Fruit fly (Drosophila melanogaster) whole organism, embryonic: ENCODE data around the gene mRpL3.

Experiments used
- Atf3 ChIP-seq: fragments of 200-800 bp; sonication (Bioruptor generic); optimal IDR thresholded peaks from 3 replicates; lab custom pipeline; 2016; ENCODE audit warnings: missing biosample characterization, missing genetic modification characterization
- BEAF-32 ChIP-seq: fragments of 200-800 bp; sonication (Bioruptor generic); optimal IDR thresholded peaks from 3 replicates; lab custom pipeline; 2017; ENCODE audit warnings: missing biosample characterization, missing genetic modification characterization, mild to moderate bottlenecking, moderate library complexity, missing genetic modification reagents
- CG10147 ChIP-seq: fragments of 200-800 bp; sonication (Bioruptor generic); optimal IDR thresholded peaks from 2 replicates; lab custom pipeline; 2019; ENCODE audit warnings: missing biosample characterization, mild to moderate bottlenecking, missing genetic modification characterization, moderate library complexity
- CG11560 ChIP-seq: fragments of 200-800 bp; sonication (Bioruptor generic); IDR thresholded peaks from 3 replicates; pipeline ENCODE4 v1.3.6; 2022; ENCODE audit warnings: missing biosample characterization, missing genetic modification characterization
- CG13296 ChIP-seq: fragments of 200-800 bp; sonication (Bioruptor generic); optimal IDR thresholded peaks from 3 replicates; lab custom pipeline; 2018; ENCODE audit warnings: missing biosample characterization, mild to moderate bottlenecking, missing genetic modification characterization
- CG13775 ChIP-seq: fragments of 200-800 bp; sonication (Bioruptor generic); optimal IDR thresholded peaks from 3 replicates; lab custom pipeline; 2017; ENCODE audit warnings: missing biosample characterization, mild to moderate bottlenecking, missing genetic modification characterization
- CG13894 ChIP-seq: fragments of 200-800 bp; sonication (Bioruptor generic); optimal IDR thresholded peaks from 3 replicates; lab custom pipeline; 2018; ENCODE audit warnings: missing biosample characterization, mild to moderate bottlenecking, missing genetic modification characterization, moderate library complexity
- CG14441 ChIP-seq: fragments of 200-800 bp; sonication (Bioruptor generic); IDR thresholded peaks from 2 replicates; pipeline ENCODE4 v1.3.6; 2022; ENCODE audit warnings: missing biosample characterization, missing genetic modification characterization
- CG14710 ChIP-seq: fragments of 200-800 bp; sonication (Bioruptor generic); optimal IDR thresholded peaks from 3 replicates; lab custom pipeline; 2019; ENCODE audit warnings: missing biosample characterization, mild to moderate bottlenecking, missing genetic modification characterization, moderate library complexity
- CG15696 ChIP-seq: fragments of 200-800 bp; sonication (Bioruptor generic); optimal IDR thresholded peaks from 2 replicates; lab custom pipeline; 2019; ENCODE audit warnings: missing biosample characterization, mild to moderate bottlenecking, missing genetic modification characterization, moderate library complexity
- CG16779 ChIP-seq: fragments of 200-800 bp; sonication (Bioruptor generic); IDR thresholded peaks from 2 replicates; pipeline ENCODE4 v1.3.6; 2022; ENCODE audit warnings: missing biosample characterization, missing genetic modification characterization
- CG2120 ChIP-seq: fragments of 200-800 bp; sonication (Bioruptor generic); optimal IDR thresholded peaks from 3 replicates; lab custom pipeline; 2016; ENCODE audit warnings: missing biosample characterization, missing genetic modification characterization
- CG2889 ChIP-seq: fragments of 200-800 bp; sonication (Bioruptor generic); IDR thresholded peaks from 3 replicates; pipeline ENCODE4 v1.3.6; 2022; ENCODE audit warnings: missing biosample characterization, missing genetic modification characterization
- CG31224 ChIP-seq: fragments of 200-800 bp; sonication (Bioruptor generic); IDR thresholded peaks from 2 replicates; pipeline ENCODE4 v1.3.6; 2022; ENCODE audit warnings: missing biosample characterization, missing genetic modification characterization
- CG34422 ChIP-seq: fragments of 200-800 bp; sonication (Bioruptor generic); IDR thresholded peaks from 3 replicates; pipeline ENCODE4 v1.3.6; 2022; ENCODE audit warnings: missing biosample characterization, missing genetic modification characterization
- CG3847 ChIP-seq: fragments of 200-800 bp; sonication (Bioruptor generic); IDR thresholded peaks from 2 replicates; pipeline ENCODE4 v1.3.6; 2022; ENCODE audit warnings: missing biosample characterization, missing genetic modification characterization
- CG6272 ChIP-seq: fragments of 200-800 bp; sonication (Bioruptor generic); IDR thresholded peaks from 2 replicates; pipeline ENCODE4 v1.3.6; 2022; ENCODE audit warnings: missing biosample characterization, missing genetic modification characterization
- CG7271 ChIP-seq: fragments of 200-800 bp; sonication (Bioruptor generic); optimal IDR thresholded peaks from 2 replicates; lab custom pipeline; 2018; ENCODE audit warnings: missing biosample characterization, mild to moderate bottlenecking, missing genetic modification characterization, moderate library complexity
- CG7745 ChIP-seq: fragments of 200-800 bp; sonication (Bioruptor generic); optimal IDR thresholded peaks from 2 replicates; lab custom pipeline; 2018; ENCODE audit warnings: missing biosample characterization, mild to moderate bottlenecking, missing genetic modification characterization, moderate library complexity
- CG8359 ChIP-seq: fragments of 200-800 bp; sonication (Bioruptor generic); optimal IDR thresholded peaks from 2 replicates; lab custom pipeline; 2017; ENCODE audit warnings: missing biosample characterization, mild to moderate bottlenecking, missing genetic modification characterization, borderline replicate concordance
- CoRest ChIP-seq: fragments of 200-800 bp; sonication (Bioruptor generic); optimal IDR thresholded peaks from 3 replicates; lab custom pipeline; 2018; ENCODE audit warnings: missing biosample characterization, mild to moderate bottlenecking, missing genetic modification characterization, moderate library complexity
- Hr39 ChIP-seq: fragments of >200 bp; optimal IDR thresholded peaks from 2 replicates; lab custom pipeline; 2017
- Kr ChIP-seq: fragments of 200-800 bp; sonication (Bioruptor generic); optimal IDR thresholded peaks from 2 replicates; lab custom pipeline; 2017; ENCODE audit warnings: missing biosample characterization, mild to moderate bottlenecking, missing genetic modification characterization
- Lim3 ChIP-seq: fragments of 200-800 bp; sonication (Bioruptor generic); IDR thresholded peaks from 2 replicates; pipeline ENCODE4 v1.3.6; 2022; ENCODE audit warnings: missing biosample characterization, missing genetic modification characterization
- MBD-R2 ChIP-seq: fragments of 200-800 bp; sonication (Bioruptor generic); IDR thresholded peaks from 2 replicates; pipeline ENCODE4 v1.3.6; 2022; ENCODE audit warnings: missing biosample characterization, missing genetic modification characterization
- Med ChIP-seq: fragments of 200-800 bp; sonication (Bioruptor generic); peaks from one replicate; lab custom pipeline; 2016; ENCODE audit warnings: missing biosample characterization, missing genetic modification characterization, mild to moderate bottlenecking, inconsistent platforms, moderate library complexity
- Mrtf ChIP-seq: fragments of 200-800 bp; sonication (Bioruptor generic); IDR thresholded peaks from 3 replicates; pipeline ENCODE4 v1.3.6; 2022; ENCODE audit warnings: missing biosample characterization, missing genetic modification characterization
- Nf-YB ChIP-seq: fragments of 200-800 bp; sonication (Bioruptor generic); optimal IDR thresholded peaks from 3 replicates; lab custom pipeline; 2019; ENCODE audit warnings: missing biosample characterization, mild to moderate bottlenecking, missing genetic modification characterization, moderate library complexity
- NfI ChIP-seq: fragments of 200-800 bp; sonication (Bioruptor generic); optimal IDR thresholded peaks from 3 replicates; lab custom pipeline; 2018; ENCODE audit warnings: missing biosample characterization, mild to moderate bottlenecking, missing genetic modification characterization, moderate library complexity
- Usf ChIP-seq: fragments of 200-800 bp; sonication (Bioruptor generic); optimal IDR thresholded peaks from 2 replicates; lab custom pipeline; 2017; ENCODE audit warnings: missing genotype, missing biosample characterization, missing genetic modification characterization
- ab ChIP-seq: fragments of 200-800 bp; sonication (Bioruptor generic); optimal IDR thresholded peaks from 2 replicates; lab custom pipeline; 2016; ENCODE audit warnings: missing biosample characterization, missing genetic modification characterization
- az2 ChIP-seq: fragments of 200-800 bp; sonication (Bioruptor generic); optimal IDR thresholded peaks from 3 replicates; lab custom pipeline; 2016; ENCODE audit warnings: missing biosample characterization, missing genetic modification characterization
- cg ChIP-seq: fragments of 200-800 bp; sonication (Bioruptor generic); optimal IDR thresholded peaks from 3 replicates; lab custom pipeline; 2019; ENCODE audit warnings: missing biosample characterization, mild to moderate bottlenecking, missing genetic modification characterization, moderate library complexity
- danr ChIP-seq: fragments of 200-800 bp; sonication (Bioruptor generic); IDR thresholded peaks from 2 replicates; pipeline ENCODE4 v1.3.6; 2022; ENCODE audit warnings: missing biosample characterization, missing genetic modification characterization
- dysf ChIP-seq: fragments of 200-800 bp; sonication (Bioruptor generic); IDR thresholded peaks from 3 replicates; pipeline ENCODE4 v1.3.6; 2022; ENCODE audit warnings: missing biosample characterization, missing genetic modification characterization
- esg ChIP-seq: fragments of 200-800 bp; sonication (Bioruptor generic); conservative IDR thresholded peaks from 2 replicates; pipeline ENCODE4 v1.3.6; 2022; ENCODE audit warnings: missing biosample characterization, missing genetic modification characterization
- fd96Cb ChIP-seq: fragments of 200-800 bp; sonication (Bioruptor generic); optimal IDR thresholded peaks from 2 replicates; lab custom pipeline; 2018; ENCODE audit warnings: missing biosample characterization, mild to moderate bottlenecking, missing genetic modification characterization, moderate library complexity
- ham ChIP-seq: fragments of 200-800 bp; sonication (Bioruptor generic); IDR thresholded peaks from 2 replicates; pipeline ENCODE4 v1.3.6; 2022; ENCODE audit warnings: missing biosample characterization, missing genetic modification characterization
- jumu ChIP-seq: fragments of 200-800 bp; sonication (Bioruptor generic); optimal IDR thresholded peaks from 3 replicates; lab custom pipeline; 2016; ENCODE audit warnings: missing biosample characterization, missing genetic modification characterization
- klu ChIP-seq: fragments of 200-800 bp; sonication (Bioruptor generic); IDR thresholded peaks from 2 replicates; pipeline ENCODE4 v1.3.6; 2022; ENCODE audit warnings: missing biosample characterization, missing genetic modification characterization
- mam ChIP-seq: fragments of 200-800 bp; sonication (Bioruptor generic); optimal IDR thresholded peaks from 3 replicates; lab custom pipeline; 2016; ENCODE audit warnings: missing biosample characterization, missing genetic modification characterization
- mld ChIP-seq: fragments of 200-800 bp; sonication (Bioruptor generic); IDR thresholded peaks from 3 replicates; pipeline ENCODE4 v1.3.6; 2022; ENCODE audit warnings: missing biosample characterization, missing genetic modification characterization; ENCODE audit not compliant: partially characterized antibody
- nerfin-1 ChIP-seq: fragments of 200-800 bp; sonication (Bioruptor generic); optimal IDR thresholded peaks from 3 replicates; lab custom pipeline; 2019; ENCODE audit warnings: missing biosample characterization, mild to moderate bottlenecking, missing genetic modification characterization, moderate library complexity
- nmo ChIP-seq: fragments of 200-800 bp; sonication (Bioruptor generic); optimal IDR thresholded peaks from 2 replicates; lab custom pipeline; 2018; ENCODE audit warnings: missing biosample characterization, mild to moderate bottlenecking, missing genetic modification characterization, moderate library complexity
- scrt ChIP-seq: fragments of 200-800 bp; sonication (Bioruptor generic); optimal IDR thresholded peaks from 2 replicates; lab custom pipeline; 2018; ENCODE audit warnings: missing biosample characterization, mild to moderate bottlenecking, missing genetic modification characterization, moderate library complexity
- seq ChIP-seq: fragments of 200-800 bp; sonication (Bioruptor generic); IDR thresholded peaks from 2 replicates; pipeline ENCODE4 v1.3.6; 2022; ENCODE audit warnings: missing biosample characterization, missing genetic modification characterization
- sqz ChIP-seq: fragments of 200-800 bp; sonication (Bioruptor generic); optimal IDR thresholded peaks from 3 replicates; lab custom pipeline; 2018; ENCODE audit warnings: missing biosample characterization, mild to moderate bottlenecking, missing genetic modification characterization
- stc ChIP-seq: fragments of 200-800 bp; sonication (Bioruptor generic); IDR thresholded peaks from 2 replicates; pipeline ENCODE4 v1.3.6; 2022; ENCODE audit warnings: missing biosample characterization, missing genetic modification characterization
- stwl ChIP-seq: fragments of 200-800 bp; sonication (Bioruptor generic); optimal IDR thresholded peaks from 3 replicates; lab custom pipeline; 2018; ENCODE audit warnings: missing biosample characterization, mild to moderate bottlenecking, missing genetic modification characterization, moderate library complexity
- tin ChIP-seq: fragments of 200-800 bp; sonication (Bioruptor generic); optimal IDR thresholded peaks from 3 replicates; lab custom pipeline; 2016; ENCODE audit warnings: missing biosample characterization, missing genetic modification characterization
- zf30C ChIP-seq: fragments of 200-800 bp; sonication (Bioruptor generic); optimal IDR thresholded peaks from 3 replicates; lab custom pipeline; 2018; ENCODE audit warnings: missing biosample characterization, mild to moderate bottlenecking, missing genetic modification characterization

mRpL3 gene

DNA sequence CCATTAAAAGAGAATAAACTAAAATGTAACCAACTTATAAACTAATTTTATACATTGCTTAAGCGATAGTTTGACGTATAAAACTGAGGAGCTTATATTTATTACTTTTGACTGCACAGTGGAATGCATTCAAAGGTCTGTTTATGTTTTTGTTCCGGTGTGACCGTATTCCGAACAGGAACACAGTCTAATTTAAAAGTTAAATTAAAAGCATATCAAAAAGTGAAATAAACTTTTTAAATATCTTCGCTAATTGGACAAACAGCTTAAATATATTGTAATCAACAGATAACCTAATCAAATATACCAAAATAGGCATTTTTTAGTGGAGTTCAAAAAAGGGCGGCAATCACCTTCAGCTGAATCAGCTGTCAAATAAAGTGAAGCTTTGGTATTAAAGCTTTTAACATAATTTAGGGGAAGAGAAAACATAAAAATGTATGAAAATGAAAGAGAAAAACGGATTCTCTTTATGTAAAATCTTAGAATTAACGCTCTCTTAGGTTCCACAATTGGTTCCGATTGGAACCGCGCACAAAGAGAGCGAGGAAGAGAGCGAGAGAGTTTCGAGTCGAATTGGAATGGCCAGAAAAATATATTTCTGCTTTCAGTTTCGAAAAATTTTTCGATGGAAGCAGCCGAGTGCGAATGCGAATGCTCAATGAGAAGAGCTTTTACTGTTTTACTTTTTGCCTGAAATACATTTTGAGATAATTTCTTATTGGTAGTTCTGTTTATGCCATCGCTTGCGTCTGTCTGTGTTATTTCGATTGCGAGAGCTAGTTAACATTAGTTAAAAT is 42.9 kb downstream of the mRpL3 start, which contains the start of the genes PGRP-LE and sd (continued):
- TF ChIP-seq sqz (GFP tag; lab: Kevin White, UChicago): no peak
- TF ChIP-seq Mrtf (GFP tag; lab: Robert Waterston, UW): no peak
- TF ChIP-seq CG13894: peak; percentile 11
- TF ChIP-seq CG7271: no peak
- TF ChIP-seq seq (GFP tag; lab: Robert Waterston, UW): no peak
- no peak for TF ChIP-seq NfI (GFP tag; lab: Kevin White, UChicago)
- TF ChIP-seq scrt: no peak
- no peak for TF ChIP-seq CG14441 (GFP tag; lab: Robert Waterston, UW)
- no peak for TF ChIP-seq CG6272 (GFP tag; lab: Robert Waterston, UW)
- no peak for TF ChIP-seq CG16779 (GFP tag; lab: Robert Waterston, UW)
- no peak for TF ChIP-seq CG13775 (GFP tag; lab: Kevin White, UChicago)
- no peak for TF ChIP-seq CG3847 (GFP tag; lab: Robert Waterston, UW)
- no peak for TF ChIP-seq az2 (GFP tag; lab: Kevin White, UChicago)
- no peak for TF ChIP-seq stc (GFP tag; lab: Robert Waterston, UW)
- no peak for TF ChIP-seq Nf-YB
- no peak for TF ChIP-seq klu
- TF ChIP-seq CG10147 (GFP tag; lab: Kevin White, UChicago): peak; percentile 8
- TF ChIP-seq CoRest (tag; lab: Kevin White, UChicago): peak; percentile 12
- no peak for TF ChIP-seq nmo (GFP tag; lab: Kevin White, UChicago)
- TF ChIP-seq Lim3: no peak
- TF ChIP-seq stwl: no peak
- TF ChIP-seq Atf3: no peak
- no peak for TF ChIP-seq CG8359
- TF ChIP-seq CG2120 (GFP tag; lab: Kevin White, UChicago): peak; percentile 16
- TF ChIP-seq Med (GFP tag; lab: Kevin White, UChicago): peak; percentile 69
- no peak for TF ChIP-seq Hr39 (lab: Kevin White, UChicago)
- no peak for TF ChIP-seq MBD-R2 (GFP tag; lab: Robert Waterston, UW)
- no peak for TF ChIP-seq Kr (GFP tag; lab: Kevin White, UChicago)
- TF ChIP-seq CG15696 (tag; lab: Kevin White, UChicago): no peak
- TF ChIP-seq mld: no peak
- peak; percentile 54 for TF ChIP-seq cg
- no peak for TF ChIP-seq tin (GFP tag; lab: Kevin White, UChicago)
- no peak for TF ChIP-seq CG31224 (GFP tag; lab: Robert Waterston, UW)
- no peak for TF ChIP-seq dysf (GFP tag; lab: Robert Waterston, UW)
- no peak for TF ChIP-seq ham (GFP tag; lab: Robert Waterston, UW)
- TF ChIP-seq CG11560 (tag; lab: Robert Waterston, UW): no peak
- TF ChIP-seq esg (GFP tag; lab: Robert Waterston, UW): no peak
- no peak for TF ChIP-seq CG14710 (tag; lab: Kevin White, UChicago)
- TF ChIP-seq zf30C (GFP tag; lab: Kevin White, UChicago): no peak
- no peak for TF ChIP-seq CG7745 (tag; lab: Kevin White, UChicago)
- TF ChIP-seq jumu (GFP tag; lab: Kevin White, UChicago): no peak
- TF ChIP-seq ab (GFP tag; lab: Kevin White, UChicago): no peak
- TF ChIP-seq CG2889 (GFP tag; lab: Robert Waterston, UW): no peak
- no peak for TF ChIP-seq Usf (GFP tag; lab: Kevin White, UChicago)
- peak; percentile 34 for TF ChIP-seq BEAF-32 (GFP tag; lab: Kevin White, UChicago)
- TF ChIP-seq fd96Cb (tag; lab: Kevin White, UChicago): no peak
- no peak for TF ChIP-seq CG13296 (GFP tag; lab: Kevin White, UChicago)
- TF ChIP-seq danr (GFP tag; lab: Robert Waterston, UW): no peak
- peak; percentile 8 for TF ChIP-seq mam (GFP tag; lab: Kevin White, UChicago)
- no peak for TF ChIP-seq CG34422 (GFP tag; lab: Robert Waterston, UW)
- TF ChIP-seq nerfin-1 (tag; lab: Kevin White, UChicago): no peak
